Worm (Caenorhabditis elegans) whole organism, early embryonic: ENCODE data around the gene vps-33.2.

Experiments used
- ama-1 ChIP-seq: fragments of 150-350 bp; optimal IDR thresholded peaks from 2 replicates; lab custom pipeline; 2014
- hmg-4 ChIP-seq: fragments of 200-800 bp; sonication (Bioruptor generic); optimal IDR thresholded peaks from 2 replicates; lab custom pipeline; 2018; ENCODE audit warnings: mild to moderate bottlenecking, missing genetic modification characterization, missing compliant biosample characterization
- scrt-1 ChIP-seq: fragments of 200-800 bp; sonication (Bioruptor generic); IDR thresholded peaks from 2 replicates; pipeline ENCODE4 v1.3.6; 2022; ENCODE audit warnings: missing genetic modification characterization, missing compliant biosample characterization

ce11 chrII:6628397-6628796 lies 27.4 kb downstream of the vps-33.2 start:
- TF ChIP-seq scrt-1 (GFP tag; lab: Robert Waterston, UW) (no peak), hmg-4 (no peak), ama-1 (lab: Kevin White, UChicago) (no peak)
